Worm (Caenorhabditis elegans): ENCODE measurements around the gene nhr-19.

- TF ChIP-seq sem-2 (GFP tag; optimal IDR thresholded peaks at IDR 0.05), result no peak
- no peak for TF ChIP-seq lsy-2 (tag; optimal IDR thresholded peaks at IDR 0.05)
- TF ChIP-seq mls-2 (tag; optimal IDR thresholded peaks at IDR 0.05), result no peak
- no peak for TF ChIP-seq blmp-1 (tag; optimal IDR thresholded peaks at IDR 0.05)
- TF ChIP-seq pha-4 (tag; optimal IDR thresholded peaks at IDR 0.05), result no peak
- TF ChIP-seq ztf-11 (tag; optimal IDR thresholded peaks at IDR 0.05), result no peak
- no peak for TF ChIP-seq snpc-4 (tag; optimal IDR thresholded peaks at IDR 0.05)
- TF ChIP-seq ces-1 (GFP tag; optimal IDR thresholded peaks at IDR 0.05), result no peak
- no peak for TF ChIP-seq nhr-237 (tag; optimal IDR thresholded peaks at IDR 0.05)
- TF ChIP-seq bed-3 (GFP tag; optimal IDR thresholded peaks at IDR 0.05), result no peak
Measured at ce11 chrII:9614728-9615127, 9.4 kb upstream of the nhr-19 start, which contains the start of gene hlh-6.
